Worm (Caenorhabditis elegans) whole organism, L4 larva: ENCODE data around the gene B0495.5.

Experiments
- T20F7.1 ChIP-seq: fragments of 200-800 bp; sonication (Bioruptor generic); optimal IDR thresholded peaks from 2 replicates; lab custom pipeline; 2018; ENCODE audit warnings: mild to moderate bottlenecking, missing genetic modification characterization, missing compliant biosample characterization
- T26A8.4 ChIP-seq: fragments of 200-800 bp; sonication (Bioruptor generic); IDR thresholded peaks from 2 replicates; pipeline ENCODE4 v1.3.6; 2022; ENCODE audit warnings: missing genetic modification characterization, missing compliant biosample characterization
- Y105C5A.15 ChIP-seq: fragments of 200-800 bp; sonication (Bioruptor generic); IDR thresholded peaks from 2 replicates; pipeline ENCODE4 v1.3.6; 2022; ENCODE audit warnings: missing genetic modification characterization, missing compliant biosample characterization
- ZK546.5 ChIP-seq, 2 experiments: sonication (generic microtip); optimal IDR thresholded peaks; 2 replicates each; lab custom pipeline; 2017; ENCODE audit warnings: missing biosample characterization in 2 of 2, missing genetic modification characterization in 2 of 2
- aha-1 ChIP-seq: fragments of 150-350 bp; peaks from one replicate; lab custom pipeline; 2014; ENCODE audit warnings: missing biosample characterization, missing genetic modification characterization
- ceh-28 ChIP-seq: fragments of 150-350 bp; optimal IDR thresholded peaks from 2 replicates; lab custom pipeline; 2014; ENCODE audit warnings: missing biosample characterization, missing genetic modification reagents, missing genetic modification characterization
- ceh-62 ChIP-seq: sonication (generic microtip); optimal IDR thresholded peaks from 2 replicates; lab custom pipeline; 2017; ENCODE audit warnings: missing biosample characterization, missing genetic modification characterization
- ces-1 ChIP-seq: fragments of 150-350 bp; sonication (generic microtip); optimal IDR thresholded peaks from 4 replicates; lab custom pipeline; 2014; ENCODE audit warnings: missing biosample characterization, missing genetic modification reagents, missing genetic modification characterization
- daf-16 ChIP-seq, 3 experiments: sonication (generic microtip); optimal IDR thresholded peaks; 2 replicates each; lab custom pipeline; 2016 to 2017; ENCODE audit warnings: missing genetic modification characterization in 3 of 3, missing genetic modification reagents in 3 of 3, mild to moderate bottlenecking in 2 of 3, missing compliant biosample characterization in 2 of 3, missing biosample characterization in 1 of 3, moderate library complexity in 1 of 3
- daf-8 ChIP-seq: fragments of 200-800 bp; sonication (Bioruptor generic); IDR thresholded peaks from 2 replicates; pipeline ENCODE4 v1.3.6; 2022; ENCODE audit warnings: missing genetic modification characterization, missing compliant biosample characterization
- dpl-1 ChIP-seq: fragments of 150-350 bp; optimal IDR thresholded peaks from 2 replicates; lab custom pipeline; 2014; ENCODE audit warnings: missing biosample characterization, missing genetic modification reagents, missing genetic modification characterization
- dve-1 ChIP-seq: sonication (generic microtip); optimal IDR thresholded peaks from 2 replicates; lab custom pipeline; 2017; ENCODE audit warnings: antibody characterized with exemption, mild to moderate bottlenecking, missing genetic modification characterization, missing compliant biosample characterization; ENCODE audit not compliant: insufficient read depth
- gei-8 ChIP-seq: fragments of 200-800 bp; sonication (Bioruptor generic); optimal IDR thresholded peaks from 2 replicates; lab custom pipeline; 2018; ENCODE audit warnings: mild to moderate bottlenecking, missing genetic modification characterization, missing compliant biosample characterization
- hlh-11 ChIP-seq: fragments of 200-800 bp; sonication (Bioruptor generic); optimal IDR thresholded peaks from 2 replicates; lab custom pipeline; 2018; ENCODE audit warnings: mild to moderate bottlenecking, missing genetic modification characterization, missing compliant biosample characterization
- hlh-30 ChIP-seq: sonication (generic microtip); optimal IDR thresholded peaks from 2 replicates; lab custom pipeline; 2017; ENCODE audit warnings: antibody characterized with exemption, mild to moderate bottlenecking, missing genetic modification characterization, missing compliant biosample characterization; ENCODE audit not compliant: insufficient read depth
- hmg-1.1 ChIP-seq: fragments of 200-800 bp; sonication (Bioruptor generic); IDR thresholded peaks from 2 replicates; pipeline ENCODE4 v1.3.6; 2022; ENCODE audit warnings: missing genetic modification reagents, missing genetic modification characterization, missing compliant biosample characterization
- lim-7 ChIP-seq: fragments of 200-800 bp; sonication (Bioruptor generic); IDR thresholded peaks from 2 replicates; pipeline ENCODE4 v1.3.6; 2022; ENCODE audit warnings: missing genetic modification characterization, missing compliant biosample characterization
- lin-1 ChIP-seq: fragments of 200-800 bp; sonication (Bioruptor generic); IDR thresholded peaks from 2 replicates; pipeline ENCODE4 v1.3.6; 2022; ENCODE audit warnings: missing genetic modification reagents, missing genetic modification characterization, missing compliant biosample characterization
- lin-29 ChIP-seq: fragments of 200-800 bp; sonication (Bioruptor generic); IDR thresholded peaks from 2 replicates; pipeline ENCODE4 v1.3.6; 2022; ENCODE audit warnings: missing genetic modification reagents, missing genetic modification characterization, missing compliant biosample characterization
- lsy-2 ChIP-seq, 2 experiments: fragments of 150-350 bp in 1 of 2; sonication (generic microtip) in 1 of 2; optimal IDR thresholded peaks; 2 replicates each; lab custom pipeline; 2014 to 2017; ENCODE audit warnings: missing biosample characterization in 2 of 2, missing genetic modification characterization in 2 of 2
- madf-5 ChIP-seq, 2 experiments: fragments of 200-800 bp; sonication (Bioruptor generic); IDR thresholded peaks; 2 replicates each; pipeline ENCODE4 v1.3.6; 2022; ENCODE audit warnings: missing compliant biosample characterization in 2 of 2, missing genetic modification characterization in 2 of 2
- mdt-29 ChIP-seq: fragments of 200-800 bp; sonication (Bioruptor generic); IDR thresholded peaks from 2 replicates; pipeline ENCODE4 v1.3.6; 2022; ENCODE audit warnings: missing genetic modification reagents, missing genetic modification characterization, missing compliant biosample characterization
- mep-1 ChIP-seq: fragments of 150-350 bp; sonication (generic microtip); optimal IDR thresholded peaks from 3 replicates; lab custom pipeline; 2014; ENCODE audit warnings: missing biosample characterization, missing genetic modification characterization
- mes-2 ChIP-seq: sonication (generic microtip); optimal IDR thresholded peaks from 2 replicates; lab custom pipeline; 2016; ENCODE audit warnings: missing genotype, mild to moderate bottlenecking, missing genetic modification characterization, missing compliant biosample characterization; ENCODE audit not compliant: poor library complexity, severe bottlenecking
- mxl-3 ChIP-seq: fragments of 200-800 bp; sonication (Bioruptor generic); optimal IDR thresholded peaks from 2 replicates; lab custom pipeline; 2018; ENCODE audit warnings: mild to moderate bottlenecking, missing genetic modification characterization, missing compliant biosample characterization
- nhr-11 ChIP-seq: fragments of 150-350 bp; optimal IDR thresholded peaks from 2 replicates; lab custom pipeline; 2014; ENCODE audit warnings: missing biosample characterization, missing genetic modification characterization
- nhr-111 ChIP-seq: fragments of 200-800 bp; sonication (Bioruptor generic); optimal IDR thresholded peaks from 2 replicates; lab custom pipeline; 2018; ENCODE audit warnings: mild to moderate bottlenecking, missing genetic modification characterization, missing compliant biosample characterization
- nhr-237 ChIP-seq: sonication (generic microtip); optimal IDR thresholded peaks from 2 replicates; lab custom pipeline; 2017; ENCODE audit warnings: missing biosample characterization, missing genetic modification characterization
- nhr-28 ChIP-seq: fragments of 150-350 bp; optimal IDR thresholded peaks from 2 replicates; lab custom pipeline; 2014; ENCODE audit warnings: missing biosample characterization, missing genetic modification characterization
- nhr-48 ChIP-seq: sonication (generic microtip); optimal IDR thresholded peaks from 2 replicates; lab custom pipeline; 2016; ENCODE audit warnings: mild to moderate bottlenecking, missing genetic modification characterization, missing compliant biosample characterization
- nhr-6 ChIP-seq: fragments of 150-350 bp; optimal IDR thresholded peaks from 2 replicates; lab custom pipeline; 2014; ENCODE audit warnings: missing biosample characterization, missing genetic modification characterization
- nhr-76 ChIP-seq: fragments of 150-350 bp; optimal IDR thresholded peaks from 2 replicates; lab custom pipeline; 2014; ENCODE audit warnings: missing biosample characterization, missing genetic modification characterization
- nhr-77 ChIP-seq: fragments of 150-350 bp; optimal IDR thresholded peaks from 2 replicates; lab custom pipeline; 2014; ENCODE audit warnings: missing biosample characterization, missing genetic modification characterization
- pha-4 ChIP-seq, 2 experiments: fragments of 150-350 bp in 1 of 2; fragments of 200-800 bp in 1 of 2; sonication (Bioruptor generic) in 1 of 2; IDR thresholded peaks in 1 of 2; optimal IDR thresholded peaks in 1 of 2; 2 replicates each; pipeline versions ENCODE4 v1.3.6 to Lab custom; 2014 to 2022; ENCODE audit warnings: missing genetic modification characterization in 2 of 2, missing genetic modification reagents in 2 of 2, missing biosample characterization in 1 of 2, missing compliant biosample characterization in 1 of 2
- pqm-1 ChIP-seq: sonication (generic microtip); optimal IDR thresholded peaks from 2 replicates; lab custom pipeline; 2017; ENCODE audit warnings: missing biosample characterization, missing genetic modification characterization
- snpc-1.2 ChIP-seq: fragments of 200-800 bp; sonication (Bioruptor generic); IDR thresholded peaks from 2 replicates; pipeline ENCODE4 v1.3.6; 2022; ENCODE audit warnings: missing genetic modification reagents, missing genetic modification characterization, missing compliant biosample characterization
- spr-1 ChIP-seq: sonication (generic microtip); optimal IDR thresholded peaks from 2 replicates; lab custom pipeline; 2016; ENCODE audit warnings: mild to moderate bottlenecking, missing genetic modification characterization, missing compliant biosample characterization
- unc-130 ChIP-seq: sonication (generic microtip); optimal IDR thresholded peaks from 2 replicates; lab custom pipeline; 2016; ENCODE audit warnings: missing genetic modification reagents, missing genetic modification characterization, missing compliant biosample characterization

B0495.5 gene

DNA sequence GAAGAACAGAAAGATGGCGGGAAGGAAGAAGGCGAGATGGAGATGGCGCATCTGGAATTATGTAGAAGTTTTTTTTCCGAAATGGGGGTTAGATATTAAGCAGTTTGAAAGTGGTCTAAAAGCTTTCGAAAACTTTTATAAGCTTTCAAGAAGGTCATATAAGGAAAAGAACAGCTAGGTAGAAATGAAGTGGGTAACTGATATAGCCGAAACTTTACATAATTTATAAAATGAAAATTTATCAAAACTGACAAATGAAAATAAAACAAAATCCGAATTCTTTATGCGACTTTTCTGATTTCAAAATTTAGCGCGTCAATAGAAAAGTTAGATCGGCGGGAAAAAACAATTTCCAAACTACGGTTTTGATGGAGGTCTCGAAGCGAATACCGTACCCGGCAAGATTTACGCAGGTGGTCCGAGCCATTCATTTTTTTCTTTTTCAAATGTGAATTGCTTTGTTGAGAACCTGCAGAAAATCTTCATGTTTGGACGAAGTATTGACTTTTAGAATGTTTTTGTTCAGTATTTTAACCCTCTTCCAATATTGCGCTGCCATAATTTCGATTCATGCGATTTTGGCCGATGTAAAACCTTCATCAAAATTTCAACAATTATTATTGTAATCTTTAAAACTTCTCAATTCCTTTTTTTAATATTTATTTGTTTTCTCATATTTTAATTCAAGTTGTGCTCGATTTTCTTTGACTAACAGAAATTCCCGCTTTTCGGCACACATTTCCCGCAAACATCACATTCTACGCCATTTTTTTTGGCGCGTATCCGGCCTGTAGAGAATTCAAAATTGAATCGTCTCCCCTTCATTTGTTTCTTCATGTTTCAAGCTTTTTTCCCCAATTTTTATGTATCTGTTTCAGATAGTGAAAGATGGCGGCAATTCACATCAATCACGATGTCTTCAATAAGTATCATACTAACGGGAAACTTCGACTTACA, 34.3 kb downstream of the B0495.5 start, which contains the start of the genes F18A1.7 and rpa-1 (continued):
- peak in 1 of 2 experiments; percentile 23 for TF ChIP-seq lsy-2 (tag; optimal IDR thresholded peaks at IDR 0.05; lab: Kevin White, UChicago)
- no peak for TF ChIP-seq spr-1
- peak; percentile 13 for TF ChIP-seq hlh-30 (tag; lab: Kevin White, UChicago)
- peak; percentile 73 for TF ChIP-seq dpl-1 (GFP tag; lab: Kevin White, UChicago)

DNA sequence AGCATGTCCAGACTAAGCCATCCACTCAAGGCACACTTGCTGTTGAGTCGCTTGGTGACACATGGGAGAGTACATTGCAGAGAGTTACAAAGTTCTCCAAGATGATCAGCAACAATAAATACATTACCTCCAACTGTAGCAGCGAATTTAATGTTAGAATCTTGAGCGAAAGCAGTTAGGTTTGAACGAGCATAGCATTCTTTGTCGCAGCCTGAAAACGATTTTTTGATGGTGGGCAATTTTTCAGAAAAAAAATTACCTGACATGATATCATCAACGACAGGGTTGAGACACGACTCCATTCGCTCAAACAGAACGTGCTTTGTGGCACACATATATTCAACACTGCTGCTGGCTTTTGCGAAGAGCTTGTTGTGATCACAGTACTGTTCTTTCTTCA, 35.3 kb downstream of the B0495.5 start:
- TF ChIP-seq mes-2 (no peak), mxl-3 (GFP tag; lab: Kevin White, UChicago) (no peak), aha-1 (peak; percentile 60)

DNA sequence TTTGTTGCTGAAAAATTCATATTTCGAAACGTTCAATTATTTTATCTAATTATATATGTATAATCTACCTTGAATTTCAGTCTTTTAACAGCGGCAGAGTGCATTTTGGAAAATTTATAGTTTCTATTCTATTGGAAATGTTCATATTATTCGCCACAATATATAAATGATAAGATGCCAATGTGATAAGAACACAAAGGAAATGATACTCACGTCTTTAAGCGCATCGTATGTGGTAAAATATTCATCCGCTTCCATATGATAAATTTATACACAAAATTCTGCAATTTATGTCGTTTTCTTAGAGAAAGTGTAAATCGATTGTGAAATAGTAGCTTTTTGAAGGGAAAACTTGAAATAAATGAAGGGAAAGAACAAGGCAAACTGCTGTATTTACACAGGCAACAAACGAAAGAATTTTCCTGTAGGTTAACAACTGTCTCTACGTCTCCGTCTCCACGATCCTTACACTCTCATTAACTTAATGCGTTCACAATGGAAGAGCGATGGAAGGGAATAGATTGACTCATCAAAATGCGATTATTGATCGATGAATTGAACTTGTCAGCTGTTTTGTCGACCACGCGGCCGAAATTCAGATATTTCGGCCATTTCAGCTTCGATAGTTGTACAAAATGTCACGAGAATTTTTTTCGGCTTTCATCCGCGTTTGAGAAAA, 36.2 kb downstream of the B0495.5 start, which contains the start of gene alfa-1:
Gene alfa-1 (minus strand): TSS at position 515 of the 679 bp plus-strand sequence.
- TF ChIP-seq mep-1 (tag; lab: Kevin White, UChicago) (peak; percentile 25), hlh-11 (tag; lab: Kevin White, UChicago) (peak; percentile 45), ceh-28 (tag; lab: Kevin White, UChicago) (no peak), hmg-1.1 (GFP tag; lab: Robert Waterston, UW) (no peak), T26A8.4 (GFP tag; lab: Robert Waterston, UW) (no peak), nhr-28 (tag; lab: Kevin White, UChicago) (peak; percentile 77), dpl-1 (GFP tag; lab: Kevin White, UChicago) (peak; percentile 15), lin-29 (GFP tag; lab: Robert Waterston, UW) (no peak), nhr-11 (tag; lab: Kevin White, UChicago) (no peak), snpc-1.2 (GFP tag; lab: Robert Waterston, UW) (no peak), Y105C5A.15 (no peak), pha-4 (GFP tag; IDR thresholded peaks at IDR 0.05; lab: Robert Waterston, UW) (no peak), pha-4 (tag; optimal IDR thresholded peaks at IDR 0.05; lab: Kevin White, UChicago) (peak; percentile 59), lim-7 (GFP tag; lab: Robert Waterston, UW) (no peak), madf-5 (GFP tag; IDR thresholded peaks at IDR 0.05; lab: Robert Waterston, UW) (no peak), hlh-30 (tag; lab: Kevin White, UChicago) (peak; percentile 61), ceh-62 (tag; lab: Kevin White, UChicago) (no peak), ZK546.5 (tag; optimal IDR thresholded peaks at IDR 0.05; lab: Kevin White, UChicago) (no peak), pqm-1 (tag; lab: Kevin White, UChicago) (peak; percentile 88), daf-16 (GFP tag; optimal IDR thresholded peaks at IDR 0.05; lab: Kevin White, UChicago) (no peak), daf-16 (tag; optimal IDR thresholded peaks at IDR 0.05; lab: Kevin White, UChicago) (peak; percentile 28), nhr-6 (tag; lab: Kevin White, UChicago) (peak; percentile 44), nhr-111 (no peak), mdt-29 (GFP tag; lab: Robert Waterston, UW) (no peak), nhr-77 (no peak), lin-1 (no peak), gei-8 (no peak), unc-130 (no peak), T20F7.1 (GFP tag; lab: Kevin White, UChicago) (peak; percentile 46), nhr-76 (tag; lab: Kevin White, UChicago) (no peak), dve-1 (tag; lab: Kevin White, UChicago) (peak; percentile 3), nhr-48 (tag; lab: Kevin White, UChicago) (no peak), daf-8 (GFP tag; lab: Robert Waterston, UW) (no peak), nhr-237 (tag; lab: Kevin White, UChicago) (no peak), ces-1 (GFP tag; lab: Kevin White, UChicago) (no peak)
- TF ChIP-seq, all 104 proteins: peak for 11
